Fruit fly (Drosophila melanogaster): Measurements from ENCODE around the gene cm.

Gene cm

DNA sequence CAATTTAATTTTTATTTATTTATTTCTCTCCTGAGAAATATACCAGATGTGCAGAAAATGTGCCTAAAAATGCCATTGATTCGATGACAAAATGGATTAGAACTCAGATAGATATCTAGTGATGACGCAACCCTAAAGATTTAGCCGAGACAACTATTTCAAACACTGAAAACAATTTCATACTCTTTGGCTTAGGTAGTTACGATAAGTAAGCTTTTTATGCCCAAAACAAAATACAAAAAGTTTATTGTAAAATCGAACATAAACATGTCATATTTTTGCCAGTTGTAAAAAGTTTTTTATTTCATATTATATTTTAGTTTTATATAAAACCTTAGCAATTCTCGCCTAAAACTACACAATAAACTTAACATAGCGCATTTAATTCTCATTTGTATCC is 37.6 kb downstream of the cm start, which contains the start of gene CG3040 (continued):
- TF ChIP-seq Oli (tag; optimal IDR thresholded peaks at IDR 0.05) (no peak), Xbp1 (GFP tag; optimal IDR thresholded peaks at IDR 0.05) (peak; percentile 45), CG7987 (GFP tag; optimal IDR thresholded peaks at IDR 0.05) (no peak), CG8388 (GFP tag; optimal IDR thresholded peaks at IDR 0.05) (peak; percentile 18), CG10267 (tag; optimal IDR thresholded peaks at IDR 0.05) (peak; percentile 47), Lpt (GFP tag; optimal IDR thresholded peaks at IDR 0.05) (no peak), CG12942 (GFP tag; optimal IDR thresholded peaks at IDR 0.05) (no peak), CG12104 (GFP tag; optimal IDR thresholded peaks at IDR 0.05) (no peak), CG3407 (GFP tag; optimal IDR thresholded peaks at IDR 0.05) (no peak), sens-2 (GFP tag; IDR thresholded peaks at IDR 0.05) (no peak), CG10147 (GFP tag; optimal IDR thresholded peaks at IDR 0.05) (no peak), Hey (tag; optimal IDR thresholded peaks at IDR 0.05) (no peak), rib (GFP tag; IDR thresholded peaks at IDR 0.05) (no peak), Sry-β (GFP tag; optimal IDR thresholded peaks at IDR 0.05) (no peak), bsh (GFP tag; optimal IDR thresholded peaks at IDR 0.05) (peak in 1 of 2 experiments; percentile 36), CG12299 (tag; optimal IDR thresholded peaks at IDR 0.05) (no peak), chn (GFP tag; optimal IDR thresholded peaks at IDR 0.05) (peak; percentile 13), CG2712 (tag; optimal IDR thresholded peaks at IDR 0.05) (peak; percentile 54), CG9876 (GFP tag; optimal IDR thresholded peaks at IDR 0.05) (no peak), trh (GFP tag; optimal IDR thresholded peaks at IDR 0.05) (no peak), Adf1 (GFP tag; IDR thresholded peaks at IDR 0.05) (no peak), CG12659 (GFP tag; optimal IDR thresholded peaks at IDR 0.05) (peak; percentile 50), D19A (tag; optimal IDR thresholded peaks at IDR 0.05) (peak; percentile 4), crp (GFP tag; optimal IDR thresholded peaks at IDR 0.05) (peak in 1 of 2 experiments; percentile 69), GATAe (GFP tag; conservative IDR thresholded peaks at IDR 0.05) (no peak), Aef1 (GFP tag; IDR thresholded peaks at IDR 0.05) (peak; percentile 22; the same call in 1 of the 3 replicates), CG18262 (tag; optimal IDR thresholded peaks at IDR 0.05) (peak; percentile 35), CG10321 (GFP tag; IDR thresholded peaks at IDR 0.05) (no peak), Six4 (GFP tag; optimal IDR thresholded peaks at IDR 0.05) (no peak), ems (GFP tag; optimal IDR thresholded peaks at IDR 0.05) (no peak), CG10959 (GFP tag; IDR thresholded peaks at IDR 0.05) (no peak), knrl (GFP tag; IDR thresholded peaks at IDR 0.05; ENCODE audit: partially characterized antibody) (no peak; the same call in 2 of the 3 replicates), CG11695 (GFP tag; IDR thresholded peaks at IDR 0.05) (peak; percentile 12; the same call in 1 of the 3 replicates), p53 (GFP tag; optimal IDR thresholded peaks at IDR 0.05) (no peak), Kr (GFP tag; optimal IDR thresholded peaks at IDR 0.05) (no peak), Atf-2 (GFP tag; optimal IDR thresholded peaks at IDR 0.05) (no peak), CG8478 (optimal IDR thresholded peaks at IDR 0.05) (no peak), CG6854 (GFP tag; optimal IDR thresholded peaks at IDR 0.05) (no peak), Ets97D (GFP tag; optimal IDR thresholded peaks at IDR 0.05) (peak; percentile 59), CG10274 (GFP tag; optimal IDR thresholded peaks at IDR 0.05) (no peak), CG13775 (GFP tag; optimal IDR thresholded peaks at IDR 0.05) (peak; percentile 22), z (GFP tag; IDR thresholded peaks at IDR 0.05) (no peak), mam (GFP tag; optimal IDR thresholded peaks at IDR 0.05) (peak; percentile 54), CG9797 (GFP tag; optimal IDR thresholded peaks at IDR 0.05) (peak; percentile 63), Antp (GFP tag; optimal IDR thresholded peaks at IDR 0.05) (peak; percentile 27), CG12236 (GFP tag; optimal IDR thresholded peaks at IDR 0.05) (no peak), peb (GFP tag; IDR thresholded peaks at IDR 0.05) (no peak), PHDP (tag; optimal IDR thresholded peaks at IDR 0.05) (peak; percentile 28), fd96Cb (tag; optimal IDR thresholded peaks at IDR 0.05) (peak; percentile 10), CG30403 (GFP tag; optimal IDR thresholded peaks at IDR 0.05) (peak; percentile 56), CG17568 (GFP tag; optimal IDR thresholded peaks at IDR 0.05) (peak; percentile 32), phol (tag; optimal IDR thresholded peaks at IDR 0.05) (peak; percentile 49)
